Worm (Caenorhabditis elegans) whole organism, late embryonic: ENCODE results near the gene F15A8.1.

Experiments used
- C08G9.2 ChIP-seq: sonication (generic microtip); optimal IDR thresholded peaks from 2 replicates; lab custom pipeline; 2016; ENCODE audit warnings: mild to moderate bottlenecking, missing genetic modification characterization, moderate library complexity, missing compliant biosample characterization
- C38D4.7 ChIP-seq: fragments of 200-800 bp; sonication (Bioruptor generic); optimal IDR thresholded peaks from 2 replicates; lab custom pipeline; 2018; ENCODE audit warnings: mild to moderate bottlenecking, missing genetic modification characterization, moderate library complexity, missing compliant biosample characterization
- K02D7.2 ChIP-seq: sonication (generic microtip); optimal IDR thresholded peaks from 2 replicates; lab custom pipeline; 2017; ENCODE audit warnings: mild to moderate bottlenecking, missing genetic modification characterization, missing compliant biosample characterization
- K09A11.1 ChIP-seq: sonication (generic microtip); optimal IDR thresholded peaks from 2 replicates; lab custom pipeline; 2017; ENCODE audit warnings: antibody characterized with exemption, mild to moderate bottlenecking, missing genetic modification characterization, missing compliant biosample characterization; ENCODE audit not compliant: insufficient read depth
- T23F11.4 ChIP-seq: fragments of 200-800 bp; sonication (Bioruptor generic); optimal IDR thresholded peaks from 2 replicates; lab custom pipeline; 2018; ENCODE audit warnings: mild to moderate bottlenecking, missing genetic modification characterization, missing compliant biosample characterization
- ceh-14 ChIP-seq: sonication (generic microtip); optimal IDR thresholded peaks from 2 replicates; lab custom pipeline; 2016; ENCODE audit warnings: missing genotype, missing genetic modification characterization, missing compliant biosample characterization
- ceh-18 ChIP-seq: sonication (generic microtip); optimal IDR thresholded peaks from 2 replicates; lab custom pipeline; 2016; ENCODE audit warnings: missing genetic modification characterization, missing compliant biosample characterization
- ceh-19 ChIP-seq: fragments of 200-800 bp; sonication (Bioruptor generic); optimal IDR thresholded peaks from 2 replicates; lab custom pipeline; 2018; ENCODE audit warnings: mild to moderate bottlenecking, missing genetic modification characterization, missing compliant biosample characterization
- ceh-2 ChIP-seq: sonication (generic microtip); optimal IDR thresholded peaks from 2 replicates; lab custom pipeline; 2016; ENCODE audit warnings: missing genotype, missing genetic modification characterization, missing compliant biosample characterization
- ceh-31 ChIP-seq: sonication (generic microtip); optimal IDR thresholded peaks from 2 replicates; lab custom pipeline; 2016; ENCODE audit warnings: missing genetic modification characterization, missing compliant biosample characterization
- ceh-34 ChIP-seq: sonication (generic microtip); optimal IDR thresholded peaks from 2 replicates; lab custom pipeline; 2016; ENCODE audit warnings: mild to moderate bottlenecking, missing genetic modification characterization, missing compliant biosample characterization
- ceh-45 ChIP-seq: fragments of 200-800 bp; sonication (Bioruptor generic); IDR thresholded peaks from 2 replicates; pipeline ENCODE4 v1.3.6; 2022; ENCODE audit warnings: missing genetic modification reagents, missing genetic modification characterization, missing compliant biosample characterization
- ceh-48 ChIP-seq: sonication (generic microtip); optimal IDR thresholded peaks from 2 replicates; lab custom pipeline; 2016; ENCODE audit warnings: missing genetic modification characterization, inconsistent platforms, missing compliant biosample characterization
- ceh-6 ChIP-seq: fragments of 200-800 bp; sonication (Bioruptor generic); optimal IDR thresholded peaks from 2 replicates; lab custom pipeline; 2018; ENCODE audit warnings: mild to moderate bottlenecking, missing genetic modification characterization, missing compliant biosample characterization
- dmd-4 ChIP-seq: sonication (generic microtip); optimal IDR thresholded peaks from 2 replicates; lab custom pipeline; 2016; ENCODE audit warnings: borderline replicate concordance, missing genetic modification characterization, missing compliant biosample characterization
- dve-1 ChIP-seq: sonication (generic microtip); optimal IDR thresholded peaks from 2 replicates; lab custom pipeline; 2017; ENCODE audit warnings: antibody characterized with exemption, mild to moderate bottlenecking, missing genetic modification characterization, missing compliant biosample characterization
- elt-2 ChIP-seq: sonication (generic microtip); optimal IDR thresholded peaks from 2 replicates; lab custom pipeline; 2016; ENCODE audit warnings: missing genetic modification reagents, missing genetic modification characterization, missing compliant biosample characterization
- fax-1 ChIP-seq: sonication (generic microtip); optimal IDR thresholded peaks from 2 replicates; lab custom pipeline; 2016; ENCODE audit warnings: missing genotype, missing genetic modification characterization, missing compliant biosample characterization
- fkh-10 ChIP-seq: fragments of 150-350 bp; optimal IDR thresholded peaks from 2 replicates; lab custom pipeline; 2014; ENCODE audit warnings: missing biosample characterization, missing genetic modification reagents, missing genetic modification characterization
- hlh-13 ChIP-seq: fragments of 200-800 bp; sonication (Bioruptor generic); optimal IDR thresholded peaks from 2 replicates; lab custom pipeline; 2018; ENCODE audit warnings: mild to moderate bottlenecking, missing genetic modification characterization, missing compliant biosample characterization
- hlh-8 ChIP-seq: sonication (generic microtip); optimal IDR thresholded peaks from 2 replicates; lab custom pipeline; 2016; ENCODE audit warnings: missing genotype, missing genetic modification characterization, missing compliant biosample characterization
- lim-6 ChIP-seq: sonication (generic microtip); optimal IDR thresholded peaks from 2 replicates; lab custom pipeline; 2016; ENCODE audit warnings: missing genetic modification characterization, missing compliant biosample characterization
- madf-2 ChIP-seq: sonication (generic microtip); optimal IDR thresholded peaks from 2 replicates; lab custom pipeline; 2017; ENCODE audit warnings: missing genetic modification characterization, missing compliant biosample characterization
- nfya-1 ChIP-seq: sonication (generic microtip); optimal IDR thresholded peaks from 2 replicates; lab custom pipeline; 2017; ENCODE audit warnings: missing genetic modification characterization, mild to moderate bottlenecking, missing compliant biosample characterization, antibody characterized with exemption, moderate library complexity
- nhr-11 ChIP-seq: fragments of 150-350 bp; optimal IDR thresholded peaks from 2 replicates; lab custom pipeline; 2014; ENCODE audit warnings: missing biosample characterization, missing genetic modification characterization
- nhr-232 ChIP-seq: sonication (generic microtip); optimal IDR thresholded peaks from 2 replicates; lab custom pipeline; 2016; ENCODE audit warnings: missing genetic modification characterization, missing compliant biosample characterization
- odd-2 ChIP-seq: sonication (generic microtip); optimal IDR thresholded peaks from 2 replicates; lab custom pipeline; 2017; ENCODE audit warnings: antibody characterized with exemption, mild to moderate bottlenecking, missing genetic modification characterization, missing compliant biosample characterization
- pag-3 ChIP-seq: sonication (generic microtip); optimal IDR thresholded peaks from 2 replicates; lab custom pipeline; 2016; ENCODE audit warnings: missing compliant biosample characterization, missing genetic modification characterization, borderline replicate concordance
- pat-9 ChIP-seq: fragments of 200-800 bp; sonication (Bioruptor generic); optimal IDR thresholded peaks from 2 replicates; lab custom pipeline; 2018; ENCODE audit warnings: mild to moderate bottlenecking, missing genetic modification characterization, moderate library complexity, missing compliant biosample characterization
- pax-1 ChIP-seq: fragments of 150-350 bp; optimal IDR thresholded peaks from 2 replicates; lab custom pipeline; 2014; ENCODE audit warnings: missing biosample characterization, missing genetic modification characterization
- pha-2 ChIP-seq: sonication (generic microtip); optimal IDR thresholded peaks from 2 replicates; lab custom pipeline; 2017; ENCODE audit warnings: mild to moderate bottlenecking, missing genetic modification characterization, missing compliant biosample characterization
- pha-4 ChIP-seq: fragments of 150-350 bp; optimal IDR thresholded peaks from 2 replicates; lab custom pipeline; 2018; ENCODE audit warnings: missing biosample characterization, missing genetic modification reagents, missing genetic modification characterization
- sox-2 ChIP-seq: fragments of 200-800 bp; sonication (Bioruptor generic); IDR thresholded peaks from 2 replicates; pipeline ENCODE4 v1.3.6; 2022; ENCODE audit warnings: missing genetic modification reagents, missing genetic modification characterization, missing compliant biosample characterization
- syd-9 ChIP-seq: sonication (generic microtip); optimal IDR thresholded peaks from 2 replicates; lab custom pipeline; 2016; ENCODE audit warnings: mild to moderate bottlenecking, missing genetic modification characterization, moderate library complexity, missing compliant biosample characterization
- tbx-7 ChIP-seq: sonication (generic microtip); optimal IDR thresholded peaks from 2 replicates; lab custom pipeline; 2016; ENCODE audit warnings: missing genotype, missing genetic modification characterization, missing compliant biosample characterization
- unc-55 ChIP-seq: sonication (generic microtip); optimal IDR thresholded peaks from 2 replicates; lab custom pipeline; 2017; ENCODE audit warnings: missing biosample characterization, missing genetic modification reagents, missing genetic modification characterization
- ztf-16 ChIP-seq: sonication (generic microtip); optimal IDR thresholded peaks from 2 replicates; lab custom pipeline; 2017; ENCODE audit warnings: missing genetic modification characterization, missing compliant biosample characterization

Gene F15A8.1

DNA sequence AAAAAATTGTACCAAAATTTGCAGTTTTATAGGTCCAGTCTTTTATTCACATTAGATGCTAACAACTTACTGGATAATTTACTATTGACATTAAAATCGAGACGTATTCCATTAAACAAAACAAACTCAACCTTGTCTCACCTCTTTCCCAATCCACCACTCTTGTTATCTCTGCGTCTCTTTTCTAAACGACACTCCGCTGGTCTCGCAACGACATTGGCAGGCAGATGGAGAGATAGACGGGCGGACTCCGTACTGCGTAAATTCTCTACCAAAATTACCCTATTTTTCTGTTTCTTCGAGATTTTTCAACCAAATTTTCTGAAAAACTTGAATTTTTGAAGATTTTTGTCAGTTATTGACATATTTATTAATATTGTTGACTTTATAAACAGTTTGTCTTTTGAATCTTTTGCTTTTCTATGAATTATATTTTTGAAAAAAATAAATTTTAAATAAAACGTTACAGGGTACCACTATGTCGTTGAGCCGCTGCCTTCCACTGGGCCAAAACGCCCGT, 28.6 kb downstream of the F15A8.1 start, which contains the start of gene asb-2 (continued):
- TF ChIP-seq pha-2 (tag; lab: Kevin White, UChicago) (no peak), lim-6 (tag; lab: Kevin White, UChicago) (no peak), ceh-45 (GFP tag; lab: Robert Waterston, UW) (no peak), C38D4.7 (GFP tag; lab: Kevin White, UChicago) (no peak), nhr-232 (no peak), nhr-11 (tag; lab: Kevin White, UChicago) (no peak), hlh-8 (no peak), unc-55 (GFP tag; lab: Kevin White, UChicago) (peak; percentile 79), K02D7.2 (no peak), pat-9 (tag; lab: Kevin White, UChicago) (no peak), ceh-6 (GFP tag; lab: Kevin White, UChicago) (no peak), C08G9.2 (tag; lab: Kevin White, UChicago) (no peak), dve-1 (peak; percentile 57), dmd-4 (tag; lab: Kevin White, UChicago) (no peak), elt-2 (tag; lab: Kevin White, UChicago) (peak; percentile 22), sox-2 (GFP tag; lab: Robert Waterston, UW) (no peak), K09A11.1 (tag; lab: Kevin White, UChicago) (no peak), nfya-1 (tag; lab: Kevin White, UChicago) (peak; percentile 88), ceh-19 (GFP tag; lab: Kevin White, UChicago) (no peak), fax-1 (no peak), ceh-18 (tag; lab: Kevin White, UChicago) (peak; percentile 47), ceh-31 (tag; lab: Kevin White, UChicago) (peak; percentile 17), ztf-16 (no peak)
- TF ChIP-seq, all 69 proteins: peak for 12

DNA sequence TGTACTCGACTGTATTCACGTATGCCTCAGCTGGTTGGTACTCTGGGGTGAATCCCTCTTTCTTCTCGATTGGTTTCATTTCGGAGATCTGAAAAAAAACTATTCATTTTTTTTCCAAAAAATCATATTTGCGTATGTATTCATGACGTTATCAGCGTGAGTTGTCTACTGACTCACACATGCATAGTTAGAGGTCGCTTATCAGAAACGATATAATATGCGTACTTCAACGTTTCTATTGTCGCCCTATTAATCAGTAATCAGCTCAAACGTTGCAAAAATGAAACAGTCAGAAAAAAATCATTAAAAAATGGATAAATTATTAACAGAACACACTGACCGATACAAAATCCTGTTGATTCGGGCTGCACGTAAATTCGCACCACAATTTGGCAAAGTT, 37.8 kb downstream of the F15A8.1 start:
- TF ChIP-seq ceh-2 (no peak), elt-2 (tag; lab: Kevin White, UChicago) (peak; percentile 57), ceh-48 (tag; lab: Kevin White, UChicago) (no peak)

DNA sequence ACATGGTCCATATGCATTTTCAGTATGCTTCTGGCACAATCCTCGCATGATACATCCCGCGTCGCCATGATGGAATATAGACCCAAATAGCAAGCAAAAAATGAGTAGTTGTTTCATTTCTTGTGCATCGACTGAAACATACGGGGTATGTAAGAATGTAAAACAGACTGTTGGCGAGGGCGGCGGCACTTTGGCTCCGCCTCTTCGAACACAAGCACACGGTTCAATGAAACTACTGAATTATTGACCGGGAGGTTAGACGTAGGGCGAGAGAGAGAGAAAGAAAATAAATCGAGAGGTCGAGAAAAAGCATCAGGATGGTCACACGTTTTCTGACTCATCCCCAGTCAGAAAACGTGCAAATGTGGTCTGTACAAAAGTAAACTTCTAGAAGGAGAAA, 39.2 kb downstream of the F15A8.1 start:
- TF ChIP-seq hlh-13 (GFP tag; lab: Kevin White, UChicago) (no peak), pag-3 (tag; lab: Kevin White, UChicago) (no peak), pax-1 (no peak), K02D7.2 (no peak), madf-2 (tag; lab: Kevin White, UChicago) (no peak), ceh-14 (tag; lab: Kevin White, UChicago) (no peak), K09A11.1 (tag; lab: Kevin White, UChicago) (no peak), ceh-34 (no peak), dve-1 (no peak), tbx-7 (no peak), syd-9 (tag; lab: Kevin White, UChicago) (no peak), pha-4 (tag; lab: Kevin White, UChicago) (no peak), odd-2 (tag; lab: Kevin White, UChicago) (no peak), fkh-10 (GFP tag; lab: Kevin White, UChicago) (no peak), unc-55 (GFP tag; lab: Kevin White, UChicago) (no peak), T23F11.4 (no peak)

DNA sequence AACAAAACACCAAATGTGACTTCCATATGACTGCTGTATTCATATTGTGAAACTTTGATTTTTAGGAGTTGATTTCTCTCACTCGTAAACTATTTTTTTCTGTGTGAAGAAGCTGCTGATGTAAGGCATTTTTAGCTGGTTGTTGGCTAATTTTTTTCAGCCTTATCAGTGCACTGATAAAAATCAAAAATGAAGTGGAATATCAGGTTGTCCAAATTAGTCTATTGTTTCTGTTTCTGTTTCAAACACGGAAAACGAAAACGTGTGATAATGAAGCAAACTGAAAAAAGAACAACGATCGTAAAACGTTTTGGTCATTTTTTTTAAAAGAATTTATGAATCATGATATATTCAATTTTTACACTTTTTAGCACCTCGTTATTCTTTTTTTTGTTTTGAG, 40.1 kb downstream of the F15A8.1 start:
- TF ChIP-seq ceh-14 (tag; lab: Kevin White, UChicago) (no peak), elt-2 (tag; lab: Kevin White, UChicago) (peak; percentile 31)
